Fruit fly (Drosophila melanogaster) whole organism, adult: ENCODE results near the gene Gyc89Db.

ENCODE experiments used
- CG11617 ChIP-seq: fragments of 200-800 bp; sonication (Bioruptor generic); optimal IDR thresholded peaks from 2 replicates; lab custom pipeline; 2017; ENCODE audit warnings: mild to moderate bottlenecking, missing biosample characterization, missing genetic modification reagents, missing genetic modification characterization
- CG12768 ChIP-seq: fragments of 200-800 bp; sonication (Bioruptor generic); optimal IDR thresholded peaks from 2 replicates; lab custom pipeline; 2017; ENCODE audit warnings: missing biosample characterization, missing genetic modification characterization, mild to moderate bottlenecking, moderate library complexity, missing genetic modification reagents
- CG14711 ChIP-seq: fragments of 200-800 bp; sonication (Bioruptor generic); optimal IDR thresholded peaks from 2 replicates; lab custom pipeline; 2018; ENCODE audit warnings: missing biosample characterization, mild to moderate bottlenecking, missing genetic modification characterization, moderate library complexity
- CG33017 ChIP-seq: fragments of 200-800 bp; sonication (Bioruptor generic); optimal IDR thresholded peaks from 2 replicates; lab custom pipeline; 2018; ENCODE audit warnings: missing biosample characterization, mild to moderate bottlenecking, missing genetic modification characterization, moderate library complexity
- CG5204 ChIP-seq: fragments of 200-800 bp; sonication (Bioruptor generic); optimal IDR thresholded peaks from 2 replicates; lab custom pipeline; 2016; ENCODE audit warnings: missing biosample characterization, missing genetic modification characterization
- Clk ChIP-seq: fragments of 200-800 bp; sonication (Bioruptor generic); optimal IDR thresholded peaks from 2 replicates; lab custom pipeline; 2017; ENCODE audit warnings: missing biosample characterization, missing genetic modification characterization
- Crg-1 ChIP-seq: fragments of 200-800 bp; sonication (Bioruptor generic); optimal IDR thresholded peaks from 2 replicates; lab custom pipeline; 2016; ENCODE audit warnings: missing biosample characterization, missing genetic modification characterization
- Hr96 ChIP-seq: fragments of 200-800 bp; sonication (Bioruptor generic); optimal IDR thresholded peaks from 2 replicates; lab custom pipeline; 2016; ENCODE audit warnings: missing biosample characterization, missing genetic modification characterization
- Mnt ChIP-seq: fragments of 200-800 bp; sonication (Bioruptor generic); optimal IDR thresholded peaks from 2 replicates; lab custom pipeline; 2016; ENCODE audit warnings: missing biosample characterization, mild to moderate bottlenecking, missing genetic modification characterization
- cnc ChIP-seq, 2 experiments: fragments of >200 bp; optimal IDR thresholded peaks; 2 replicates each; lab custom pipeline; 2017
- kay ChIP-seq: fragments of 200-800 bp; sonication (Bioruptor generic); peaks from one replicate; lab custom pipeline; 2016; ENCODE audit warnings: missing biosample characterization, missing genetic modification characterization, borderline replicate concordance
- ovo ChIP-seq: fragments of 200-800 bp; sonication (Bioruptor generic); optimal IDR thresholded peaks from 2 replicates; lab custom pipeline; 2016; ENCODE audit warnings: missing biosample characterization, missing genetic modification characterization

DNA sequence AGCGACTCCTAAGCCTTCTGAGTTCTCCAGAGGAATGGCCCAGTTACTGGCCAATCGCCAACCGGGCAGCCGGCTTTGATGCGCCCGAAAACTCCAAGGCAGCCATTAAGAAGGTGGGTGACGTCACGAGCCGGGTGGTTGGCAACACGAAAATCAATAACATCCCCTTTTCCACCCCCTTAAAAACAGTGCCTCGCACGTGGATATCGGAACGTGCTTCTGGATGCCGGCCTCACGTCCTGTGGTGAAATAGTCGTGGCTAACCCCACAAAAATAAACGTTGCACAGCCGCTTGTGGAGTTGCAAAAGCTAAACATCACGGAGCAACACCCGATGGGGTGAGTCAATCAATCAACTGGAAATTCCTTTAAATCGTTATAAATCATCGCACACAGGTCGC, 20.3 kb upstream of the Gyc89Db start:
- TF ChIP-seq CG33017 (tag; lab: Kevin White, UChicago), result no peak
- no peak for TF ChIP-seq cnc (optimal IDR thresholded peaks at IDR 0.05; lab: Kevin White, UChicago)
- no peak for TF ChIP-seq kay (GFP tag; lab: Kevin White, UChicago)
- no peak for TF ChIP-seq CG5204 (GFP tag; lab: Kevin White, UChicago)
- TF ChIP-seq CG12768 (GFP tag; lab: Kevin White, UChicago), result no peak
- TF ChIP-seq Crg-1, result no peak
- no peak for TF ChIP-seq CG11617 (GFP tag; lab: Kevin White, UChicago)
- no peak for TF ChIP-seq ovo (GFP tag; lab: Kevin White, UChicago)
- no peak for TF ChIP-seq Mnt (GFP tag; lab: Kevin White, UChicago)
- no peak for TF ChIP-seq Hr96 (GFP tag; lab: Kevin White, UChicago)
- no peak for TF ChIP-seq Clk (GFP tag; lab: Kevin White, UChicago)
- no peak for TF ChIP-seq CG14711 (tag; lab: Kevin White, UChicago)
